Fruit fly (Drosophila melanogaster) whole organism, embryonic: ENCODE measurements around the gene CG34163.

Experiments used
- CG10543 ChIP-seq: fragments of 200-800 bp; sonication (Bioruptor generic); optimal IDR thresholded peaks from 3 replicates; lab custom pipeline; 2017; ENCODE audit warnings: missing biosample characterization, mild to moderate bottlenecking, missing genetic modification characterization, moderate library complexity
- Hmr ChIP-seq: fragments of 200-800 bp; sonication (Bioruptor generic); optimal IDR thresholded peaks from 3 replicates; lab custom pipeline; 2017; ENCODE audit warnings: mild to moderate bottlenecking, missing biosample characterization, missing genetic modification reagents, missing genetic modification characterization
- ab ChIP-seq: fragments of 200-800 bp; sonication (Bioruptor generic); optimal IDR thresholded peaks from 2 replicates; lab custom pipeline; 2016; ENCODE audit warnings: missing biosample characterization, missing genetic modification characterization
- ara ChIP-seq: fragments of 200-800 bp; sonication (Bioruptor generic); IDR thresholded peaks from 2 replicates; pipeline ENCODE4 v1.3.6; 2022; ENCODE audit warnings: missing biosample characterization, missing genetic modification characterization
- br ChIP-seq: fragments of >200 bp; optimal IDR thresholded peaks from 2 replicates; lab custom pipeline; 2017
- sens-2 ChIP-seq: fragments of 200-800 bp; sonication (Bioruptor generic); IDR thresholded peaks from 2 replicates; pipeline ENCODE4 v1.3.6; 2022; ENCODE audit warnings: missing biosample characterization, missing genetic modification characterization

DNA sequence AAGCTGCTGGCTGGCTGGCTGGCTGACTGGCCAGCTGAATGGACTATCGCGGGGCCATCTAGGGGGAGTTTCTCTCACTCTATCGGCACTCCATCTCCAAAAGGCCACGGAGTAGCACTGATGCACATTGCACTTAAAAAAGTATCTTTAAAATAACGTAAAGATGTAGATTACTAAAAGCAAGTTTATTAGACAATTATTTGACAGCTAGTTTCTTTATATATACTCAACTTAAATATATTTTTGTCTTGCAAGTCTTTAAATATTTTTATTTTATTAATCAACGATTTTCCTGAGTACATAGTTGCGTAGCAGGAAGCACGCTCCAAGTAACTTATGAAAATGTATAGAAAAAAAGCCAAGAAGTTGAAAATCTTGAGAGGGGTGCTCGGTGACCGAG is 11.1 kb upstream of the CG34163 start:
- TF ChIP-seq ara (GFP tag; lab: Robert Waterston, UW) (no peak), br (lab: Kevin White, UChicago) (no peak), sens-2 (GFP tag; lab: Robert Waterston, UW) (no peak), Hmr (no peak), ab (no peak), CG10543 (GFP tag; lab: Kevin White, UChicago) (no peak)
